Fruit fly (Drosophila melanogaster) whole organism, pupa: ENCODE data around the gene Rev1.
A peak's percentile ranks its signal among the peaks of the same experiment; 100 is the strongest.

ENCODE experiments used
- CG10348 ChIP-seq: fragments of 200-800 bp; sonication (Bioruptor generic); IDR thresholded peaks from 2 replicates; pipeline ENCODE4 v1.3.6; 2022; ENCODE audit warnings: missing biosample characterization, missing genetic modification characterization
- CG12605 ChIP-seq: fragments of 200-800 bp; sonication (Bioruptor generic); IDR thresholded peaks from 2 replicates; pipeline ENCODE4 v1.3.6; 2022; ENCODE audit warnings: missing biosample characterization, missing genetic modification characterization
- CG13204 ChIP-seq: fragments of 200-800 bp; sonication (Bioruptor generic); optimal IDR thresholded peaks from 2 replicates; lab custom pipeline; 2018; ENCODE audit warnings: missing biosample characterization, mild to moderate bottlenecking, missing genetic modification characterization, moderate library complexity
- CG14655 ChIP-seq: fragments of 200-800 bp; sonication (Bioruptor generic); optimal IDR thresholded peaks from 3 replicates; lab custom pipeline; 2017; ENCODE audit warnings: mild to moderate bottlenecking, missing biosample characterization, missing genetic modification reagents, missing genetic modification characterization
- CG15710 ChIP-seq: fragments of 200-800 bp; sonication (Bioruptor generic); optimal IDR thresholded peaks from 2 replicates; lab custom pipeline; 2018; ENCODE audit warnings: missing biosample characterization, mild to moderate bottlenecking, missing genetic modification characterization, moderate library complexity
- CG17806 ChIP-seq: fragments of 200-800 bp; sonication (Bioruptor generic); optimal IDR thresholded peaks from 2 replicates; lab custom pipeline; 2018; ENCODE audit warnings: missing biosample characterization, mild to moderate bottlenecking, missing genetic modification characterization, moderate library complexity
- CG32121 ChIP-seq: fragments of 200-800 bp; sonication (Bioruptor generic); IDR thresholded peaks from 2 replicates; pipeline ENCODE4 v1.3.6; 2022; ENCODE audit warnings: missing biosample characterization, missing genetic modification characterization
- CG34367 ChIP-seq: fragments of 200-800 bp; sonication (Bioruptor generic); optimal IDR thresholded peaks from 2 replicates; lab custom pipeline; 2018; ENCODE audit warnings: missing biosample characterization, mild to moderate bottlenecking, missing genetic modification characterization
- CG4496 ChIP-seq: fragments of 200-800 bp; sonication (Bioruptor generic); IDR thresholded peaks from 3 replicates; pipeline ENCODE4 v1.3.6; 2022; ENCODE audit warnings: missing biosample characterization, missing genetic modification characterization
- CG8159 ChIP-seq: fragments of 200-800 bp; sonication (Bioruptor generic); optimal IDR thresholded peaks from 3 replicates; lab custom pipeline; 2018; ENCODE audit warnings: missing biosample characterization, mild to moderate bottlenecking, missing genetic modification characterization, moderate library complexity
- CG8301 ChIP-seq: fragments of 200-800 bp; sonication (Bioruptor generic); optimal IDR thresholded peaks from 2 replicates; lab custom pipeline; 2018; ENCODE audit warnings: missing biosample characterization, mild to moderate bottlenecking, missing genetic modification characterization
- CG9948 ChIP-seq: fragments of 200-800 bp; sonication (Bioruptor generic); optimal IDR thresholded peaks from 2 replicates; lab custom pipeline; 2018; ENCODE audit warnings: missing biosample characterization, mild to moderate bottlenecking, missing genetic modification characterization, moderate library complexity
- D1 ChIP-seq: fragments of 200-800 bp; sonication (Bioruptor generic); optimal IDR thresholded peaks from 2 replicates; lab custom pipeline; 2018; ENCODE audit warnings: missing biosample characterization, mild to moderate bottlenecking, missing genetic modification characterization, moderate library complexity
- EcR ChIP-seq: fragments of 200-800 bp; sonication (Bioruptor generic); optimal IDR thresholded peaks from 3 replicates; lab custom pipeline; 2019; ENCODE audit warnings: missing biosample characterization, missing genetic modification characterization, mild to moderate bottlenecking, moderate library complexity, missing genetic modification reagents
- Ets98B ChIP-seq: fragments of 200-800 bp; sonication (Bioruptor generic); IDR thresholded peaks from 2 replicates; pipeline ENCODE4 v1.3.6; 2022; ENCODE audit warnings: missing biosample characterization, missing genetic modification characterization
- Pif1A ChIP-seq: fragments of 200-800 bp; sonication (Bioruptor generic); optimal IDR thresholded peaks from 3 replicates; lab custom pipeline; 2016; ENCODE audit warnings: missing biosample characterization, missing genetic modification characterization
- Pif1B ChIP-seq: fragments of 200-800 bp; sonication (Bioruptor generic); optimal IDR thresholded peaks from 3 replicates; lab custom pipeline; 2016; ENCODE audit warnings: missing biosample characterization, missing genetic modification characterization
- Snoo ChIP-seq: fragments of 200-800 bp; sonication (Bioruptor generic); optimal IDR thresholded peaks from 3 replicates; lab custom pipeline; 2017; ENCODE audit warnings: missing biosample characterization, mild to moderate bottlenecking, missing genetic modification characterization, inconsistent platforms
- fd96Ca ChIP-seq: fragments of 200-800 bp; sonication (Bioruptor generic); IDR thresholded peaks from 3 replicates; pipeline ENCODE4 v1.3.6; 2022; ENCODE audit warnings: missing biosample characterization, missing genetic modification characterization
- gl ChIP-seq: fragments of 200-800 bp; sonication (Bioruptor generic); optimal IDR thresholded peaks from 2 replicates; lab custom pipeline; 2018; ENCODE audit warnings: missing biosample characterization, mild to moderate bottlenecking, missing genetic modification characterization
- rn ChIP-seq: fragments of 200-800 bp; sonication (Bioruptor generic); IDR thresholded peaks from 2 replicates; pipeline ENCODE4 v1.3.6; 2022; ENCODE audit warnings: missing biosample characterization, missing genetic modification characterization

Gene Rev1

dm6 chr3L:615425-616046 lies 38.6 kb upstream of the Rev1 start:
- TF ChIP-seq EcR (GFP tag; lab: Kevin White, UChicago): no peak
- no peak for TF ChIP-seq Snoo (tag; lab: Kevin White, UChicago)
- peak; percentile 83 for TF ChIP-seq CG8301 (tag; lab: Kevin White, UChicago)
- TF ChIP-seq Ets98B (GFP tag; lab: Robert Waterston, UW): peak; percentile 57
- no peak for TF ChIP-seq CG10348 (GFP tag; lab: Robert Waterston, UW)
- TF ChIP-seq fd96Ca: peak; percentile 44; the same call in 1 of the 3 replicates
- peak; percentile 30 for TF ChIP-seq D1 (tag; lab: Kevin White, UChicago)
- TF ChIP-seq Pif1B (GFP tag; lab: Kevin White, UChicago): peak; percentile 42
- TF ChIP-seq CG8159 (tag; lab: Kevin White, UChicago): peak; percentile 59
- peak; percentile 67 for TF ChIP-seq CG9948
- TF ChIP-seq Pif1A (GFP tag; lab: Kevin White, UChicago): peak; percentile 74
- TF ChIP-seq CG13204 (GFP tag; lab: Kevin White, UChicago): no peak
- TF ChIP-seq rn (GFP tag; lab: Robert Waterston, UW): 0 out of 2 replicates have a peak, but pooled peaks have one; percentile 23
- TF ChIP-seq CG17806 (tag; lab: Kevin White, UChicago): peak; percentile 74
- TF ChIP-seq CG12605 (GFP tag; lab: Robert Waterston, UW): peak; percentile 66
- TF ChIP-seq CG14655 (GFP tag; lab: Kevin White, UChicago): peak; percentile 89
- TF ChIP-seq CG32121 (GFP tag; lab: Robert Waterston, UW): peak; percentile 80
- peak; percentile 85 for TF ChIP-seq CG4496 (GFP tag; lab: Robert Waterston, UW)
- no peak for TF ChIP-seq gl (tag; lab: Kevin White, UChicago)
- TF ChIP-seq CG34367: peak; percentile 49
- TF ChIP-seq CG15710 (tag; lab: Kevin White, UChicago): peak; percentile 55
- TF ChIP-seq, all 21 proteins: peak for 16

DNA sequence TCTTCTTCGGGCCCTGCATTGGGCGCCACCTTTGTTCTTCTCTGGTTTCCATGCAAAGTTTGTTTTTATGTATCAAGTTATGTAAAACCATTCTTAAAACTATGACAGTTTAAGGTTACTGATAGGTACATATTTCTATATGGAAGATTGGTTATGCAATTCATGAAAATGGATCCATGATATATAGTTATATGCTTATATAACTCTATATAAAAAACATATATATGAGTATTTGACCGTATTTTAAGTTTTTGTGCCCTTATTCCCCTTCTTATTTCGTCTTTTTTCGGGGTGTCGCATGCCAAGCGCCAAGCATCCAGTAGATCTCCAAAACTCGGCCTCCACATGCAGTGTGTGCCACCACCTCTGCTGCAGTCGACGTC lies 38.1 kb upstream of the Rev1 start:
- TF ChIP-seq rn (GFP tag; lab: Robert Waterston, UW) (no peak), Snoo (tag; lab: Kevin White, UChicago) (no peak), Ets98B (GFP tag; lab: Robert Waterston, UW) (no peak), fd96Ca (no peak), CG32121 (GFP tag; lab: Robert Waterston, UW) (no peak), CG12605 (GFP tag; lab: Robert Waterston, UW) (no peak), CG8159 (tag; lab: Kevin White, UChicago) (no peak), CG9948 (no peak), CG14655 (GFP tag; lab: Kevin White, UChicago) (no peak), CG10348 (GFP tag; lab: Robert Waterston, UW) (no peak)

DNA sequence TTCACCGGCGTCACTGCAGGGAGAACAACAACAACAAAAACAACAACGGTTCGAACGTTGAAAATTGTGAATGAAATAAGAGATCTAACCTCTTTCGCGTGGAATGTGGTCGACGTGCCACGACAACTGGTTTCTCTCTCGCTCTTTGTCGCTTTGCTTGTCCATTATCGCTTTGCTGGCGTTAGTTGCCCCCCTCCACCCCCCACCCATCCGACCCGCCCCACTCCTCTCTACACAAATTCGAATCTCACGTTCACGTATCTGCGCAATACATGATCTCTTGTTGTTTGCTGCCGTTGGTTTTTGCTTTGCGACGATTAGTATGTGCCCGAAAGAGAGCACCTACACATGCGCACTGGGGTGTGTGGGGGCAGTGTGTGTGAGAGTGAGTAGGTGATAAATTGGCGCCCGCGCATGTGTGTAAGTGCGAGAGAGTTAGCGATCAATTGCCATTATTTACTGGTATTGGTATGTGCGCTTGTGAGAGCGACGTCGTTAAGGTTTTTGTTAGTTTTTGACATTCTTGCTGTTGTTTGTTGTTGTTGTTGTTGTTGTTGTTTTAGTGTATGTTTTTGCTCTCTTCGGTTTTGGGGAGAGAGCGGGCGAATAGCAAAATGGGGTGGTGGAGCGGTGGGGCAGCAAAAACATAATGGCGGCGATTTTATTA lies 37.5 kb upstream of the Rev1 start:
- TF ChIP-seq Pif1B (GFP tag; lab: Kevin White, UChicago): no peak
- TF ChIP-seq CG13204 (GFP tag; lab: Kevin White, UChicago): peak; percentile 25
- TF ChIP-seq Snoo (tag; lab: Kevin White, UChicago): no peak
- no peak for TF ChIP-seq gl (tag; lab: Kevin White, UChicago)
- TF ChIP-seq CG8159 (tag; lab: Kevin White, UChicago): no peak
- TF ChIP-seq EcR (GFP tag; lab: Kevin White, UChicago): peak; percentile 34
- TF ChIP-seq CG14655 (GFP tag; lab: Kevin White, UChicago): no peak
- TF ChIP-seq rn (GFP tag; lab: Robert Waterston, UW): no peak
- TF ChIP-seq CG9948: no peak
- TF ChIP-seq D1 (tag; lab: Kevin White, UChicago): no peak
- peak; percentile 39; the same call in 1 of the 2 replicates for TF ChIP-seq CG12605 (GFP tag; lab: Robert Waterston, UW)
- peak; percentile 68 for TF ChIP-seq Ets98B (GFP tag; lab: Robert Waterston, UW)
- TF ChIP-seq CG8301 (tag; lab: Kevin White, UChicago): no peak
- peak; percentile 83 for TF ChIP-seq CG32121 (GFP tag; lab: Robert Waterston, UW)
- TF ChIP-seq CG17806 (tag; lab: Kevin White, UChicago): no peak
- no peak for TF ChIP-seq CG15710 (tag; lab: Kevin White, UChicago)
- no peak for TF ChIP-seq CG34367
- no peak for TF ChIP-seq Pif1A (GFP tag; lab: Kevin White, UChicago)
- no peak for TF ChIP-seq CG10348 (GFP tag; lab: Robert Waterston, UW)
- peak; percentile 89 for TF ChIP-seq fd96Ca
- peak; percentile 65; the same call in 2 of the 3 replicates for TF ChIP-seq CG4496 (GFP tag; lab: Robert Waterston, UW)

- no peak for TF ChIP-seq CG14655 (GFP tag; lab: Kevin White, UChicago)
- no peak for TF ChIP-seq CG10348 (GFP tag; lab: Robert Waterston, UW)
- TF ChIP-seq CG34367: no peak
- TF ChIP-seq fd96Ca: no peak
- no peak for TF ChIP-seq CG8159 (tag; lab: Kevin White, UChicago)
- no peak for TF ChIP-seq CG17806 (tag; lab: Kevin White, UChicago)
- TF ChIP-seq D1 (tag; lab: Kevin White, UChicago): no peak
- TF ChIP-seq rn (GFP tag; lab: Robert Waterston, UW): no peak
- TF ChIP-seq CG8301 (tag; lab: Kevin White, UChicago): no peak
- no peak for TF ChIP-seq CG12605 (GFP tag; lab: Robert Waterston, UW)
- no peak for TF ChIP-seq CG9948
- no peak for TF ChIP-seq CG32121 (GFP tag; lab: Robert Waterston, UW)
- TF ChIP-seq Ets98B (GFP tag; lab: Robert Waterston, UW): no peak
- no peak for TF ChIP-seq Pif1A (GFP tag; lab: Kevin White, UChicago)
- no peak for TF ChIP-seq EcR (GFP tag; lab: Kevin White, UChicago)
- TF ChIP-seq CG13204 (GFP tag; lab: Kevin White, UChicago): no peak
- TF ChIP-seq gl (tag; lab: Kevin White, UChicago): no peak
These were observed 36.2 kb upstream of the Rev1 start for dm6 chr3L:617926-618325.
